Fruit fly (Drosophila melanogaster) whole organism: Measurements from ENCODE around the gene Grip75.

Experiments used
- Dll ChIP-seq: fragments of >200 bp; optimal IDR thresholded peaks from 2 replicates; lab custom pipeline; 2017
- EcR ChIP-seq, 2 experiments: fragments of >200 bp; optimal IDR thresholded peaks; 2 replicates each; lab custom pipeline; 2017; ENCODE audit warnings: missing biosample characterization in 2 of 2, missing genetic modification characterization in 2 of 2, missing genetic modification reagents in 2 of 2

- TF ChIP-seq EcR (GFP tag; optimal IDR thresholded peaks at IDR 0.05; lab: Kevin White, UChicago) (no peak), Dll (lab: Kevin White, UChicago) (no peak)
Measured at dm6 chr2L:10472257-10472656, 10.8 kb upstream of the Grip75 start.
